Fruit fly (Drosophila melanogaster) whole organism, embryonic: ENCODE results near the gene lab.

Source experiments
- Atf6 ChIP-seq: fragments of 200-800 bp; sonication (Bioruptor generic); IDR thresholded peaks from 2 replicates; pipeline ENCODE4 v1.3.6; 2022; ENCODE audit warnings: missing biosample characterization, missing genetic modification characterization
- Bdp1 ChIP-seq: fragments of 200-800 bp; sonication (Bioruptor generic); optimal IDR thresholded peaks from 3 replicates; lab custom pipeline; 2016; ENCODE audit warnings: missing biosample characterization, missing genetic modification characterization
- Blimp-1 ChIP-seq: fragments of 200-800 bp; sonication (Bioruptor generic); optimal IDR thresholded peaks from 3 replicates; lab custom pipeline; 2018; ENCODE audit warnings: missing biosample characterization, missing genetic modification characterization, mild to moderate bottlenecking, moderate library complexity, missing genetic modification reagents
- CG10267 ChIP-seq: fragments of 200-800 bp; sonication (Bioruptor generic); optimal IDR thresholded peaks from 2 replicates; lab custom pipeline; 2018; ENCODE audit warnings: missing biosample characterization, mild to moderate bottlenecking, missing genetic modification characterization, moderate library complexity
- CG13296 ChIP-seq: fragments of 200-800 bp; sonication (Bioruptor generic); optimal IDR thresholded peaks from 3 replicates; lab custom pipeline; 2018; ENCODE audit warnings: missing biosample characterization, mild to moderate bottlenecking, missing genetic modification characterization
- CG14710 ChIP-seq: fragments of 200-800 bp; sonication (Bioruptor generic); optimal IDR thresholded peaks from 3 replicates; lab custom pipeline; 2019; ENCODE audit warnings: missing biosample characterization, mild to moderate bottlenecking, missing genetic modification characterization, moderate library complexity
- CG14965 ChIP-seq: fragments of 200-800 bp; sonication (Bioruptor generic); optimal IDR thresholded peaks from 2 replicates; lab custom pipeline; 2016; ENCODE audit warnings: missing biosample characterization, missing genetic modification characterization, borderline replicate concordance
- CG17802 ChIP-seq: fragments of 200-800 bp; sonication (Bioruptor generic); optimal IDR thresholded peaks from 2 replicates; lab custom pipeline; 2018; ENCODE audit warnings: missing biosample characterization, mild to moderate bottlenecking, missing genetic modification characterization, moderate library complexity
- CG17829 ChIP-seq: fragments of 200-800 bp; optimal IDR thresholded peaks from 2 replicates; lab custom pipeline; 2019; ENCODE audit warnings: missing biosample characterization, mild to moderate bottlenecking, missing genetic modification characterization, moderate library complexity
- CG18011 ChIP-seq: fragments of 200-800 bp; sonication (Bioruptor generic); optimal IDR thresholded peaks from 2 replicates; lab custom pipeline; 2017; ENCODE audit warnings: missing biosample characterization, missing genetic modification characterization, mild to moderate bottlenecking, moderate library complexity, missing genotype
- CG2129 ChIP-seq: fragments of 200-800 bp; sonication (Bioruptor generic); IDR thresholded peaks from 2 replicates; pipeline ENCODE4 v1.3.6; 2022; ENCODE audit warnings: missing biosample characterization, missing genetic modification characterization; ENCODE audit not compliant: partially characterized antibody
- CG2875 ChIP-seq: fragments of 200-800 bp; sonication (Bioruptor generic); optimal IDR thresholded peaks from 2 replicates; lab custom pipeline; 2017; ENCODE audit warnings: missing biosample characterization, mild to moderate bottlenecking, missing genetic modification characterization, missing genetic modification reagents
- CG31365 ChIP-seq: fragments of 200-800 bp; sonication (Bioruptor generic); optimal IDR thresholded peaks from 2 replicates; lab custom pipeline; 2018; ENCODE audit warnings: missing biosample characterization, mild to moderate bottlenecking, missing genetic modification characterization
- CG3838 ChIP-seq: fragments of 200-800 bp; sonication (Bioruptor generic); optimal IDR thresholded peaks from 3 replicates; lab custom pipeline; 2016; ENCODE audit warnings: missing biosample characterization, missing genetic modification characterization
- CG6254 ChIP-seq: fragments of 200-800 bp; sonication (Bioruptor generic); optimal IDR thresholded peaks from 3 replicates; lab custom pipeline; 2017; ENCODE audit warnings: mild to moderate bottlenecking, missing biosample characterization, missing genetic modification reagents, missing genetic modification characterization
- CG6654 ChIP-seq: fragments of 200-800 bp; sonication (Bioruptor generic); optimal IDR thresholded peaks from 2 replicates; lab custom pipeline; 2017; ENCODE audit warnings: missing biosample characterization, mild to moderate bottlenecking, missing genetic modification characterization
- CG6689 ChIP-seq: fragments of 200-800 bp; sonication (Bioruptor generic); IDR thresholded peaks from 2 replicates; pipeline ENCODE4 v1.3.6; 2022; ENCODE audit warnings: missing biosample characterization, missing genetic modification characterization
- CG6813 ChIP-seq: fragments of 200-800 bp; sonication (Bioruptor generic); optimal IDR thresholded peaks from 2 replicates; lab custom pipeline; 2017; ENCODE audit warnings: missing biosample characterization, missing genetic modification characterization, mild to moderate bottlenecking, moderate library complexity, missing genetic modification reagents
- CG7928 ChIP-seq: fragments of 200-800 bp; sonication (Bioruptor generic); optimal IDR thresholded peaks from 2 replicates; lab custom pipeline; 2017; ENCODE audit warnings: missing biosample characterization, mild to moderate bottlenecking, missing genetic modification characterization
- CG8089 ChIP-seq: fragments of 200-800 bp; sonication (Bioruptor generic); optimal IDR thresholded peaks from 3 replicates; lab custom pipeline; 2016; ENCODE audit warnings: missing biosample characterization, missing genetic modification characterization
- CG9437 ChIP-seq: fragments of 200-800 bp; sonication (Bioruptor generic); optimal IDR thresholded peaks from 2 replicates; lab custom pipeline; 2018; ENCODE audit warnings: missing biosample characterization, mild to moderate bottlenecking, missing genetic modification characterization
- CG9727 ChIP-seq: fragments of 200-800 bp; sonication (Bioruptor generic); optimal IDR thresholded peaks from 3 replicates; lab custom pipeline; 2017; ENCODE audit warnings: missing biosample characterization, mild to moderate bottlenecking, missing genetic modification characterization
- Camta ChIP-seq: fragments of 200-800 bp; sonication (Bioruptor generic); optimal IDR thresholded peaks from 2 replicates; lab custom pipeline; 2016; ENCODE audit warnings: missing biosample characterization, missing genetic modification characterization
- D ChIP-seq, 2 experiments: fragments of 200-800 bp in 1 of 2; fragments of >200 bp in 1 of 2; sonication (Bioruptor generic) in 1 of 2; optimal IDR thresholded peaks; 2 replicates in 1 of 2; 3 replicates in 1 of 2; lab custom pipeline; 2017; ENCODE audit warnings: mild to moderate bottlenecking in 1 of 2, missing biosample characterization in 1 of 2, missing genetic modification characterization in 1 of 2, missing genetic modification reagents in 1 of 2
- D19A ChIP-seq: fragments of 200-800 bp; optimal IDR thresholded peaks from 3 replicates; lab custom pipeline; 2019; ENCODE audit warnings: missing biosample characterization, mild to moderate bottlenecking, missing genetic modification characterization, moderate library complexity
- Deaf1 ChIP-seq: fragments of 200-800 bp; optimal IDR thresholded peaks from 3 replicates; lab custom pipeline; 2019; ENCODE audit warnings: missing biosample characterization, mild to moderate bottlenecking, missing genetic modification characterization, moderate library complexity
- Gug ChIP-seq: fragments of 200-800 bp; sonication (Bioruptor generic); IDR thresholded peaks from 4 replicates; pipeline ENCODE4 v1.3.6; 2022; ENCODE audit warnings: missing biosample characterization, missing genetic modification characterization
- Hr51 ChIP-seq, 2 experiments: fragments of 200-800 bp; sonication (Bioruptor generic); optimal IDR thresholded peaks; 2 replicates in 1 of 2; 3 replicates in 1 of 2; lab custom pipeline; 2016 to 2018; ENCODE audit warnings: missing biosample characterization in 2 of 2, missing genetic modification characterization in 2 of 2, mild to moderate bottlenecking in 1 of 2, moderate library complexity in 1 of 2
- NFAT ChIP-seq: fragments of 200-800 bp; sonication (Bioruptor generic); IDR thresholded peaks from 2 replicates; pipeline ENCODE4 v1.3.6; 2022; ENCODE audit warnings: missing biosample characterization, missing genetic modification characterization
- Trl ChIP-seq, 3 experiments: fragments of >200 bp in 2 of 3; fragments of 200-800 bp in 1 of 3; sonication (Bioruptor generic) in 1 of 3; optimal IDR thresholded peaks; 2 replicates in 1 of 3; 3 replicates in 2 of 3; lab custom pipeline; 2016 to 2017; ENCODE audit warnings: missing biosample characterization in 1 of 3, missing genetic modification characterization in 1 of 3
- amos ChIP-seq: fragments of 200-800 bp; sonication (Bioruptor generic); IDR thresholded peaks from 2 replicates; pipeline ENCODE4 v1.3.6; 2022; ENCODE audit warnings: missing biosample characterization, missing genetic modification characterization; ENCODE audit not compliant: partially characterized antibody
- ase ChIP-seq: fragments of 200-800 bp; sonication (Bioruptor generic); IDR thresholded peaks from 3 replicates; pipeline ENCODE4 v1.3.6; 2022; ENCODE audit warnings: missing biosample characterization, missing genetic modification characterization
- ash1 ChIP-seq: fragments of 200-800 bp; sonication (Bioruptor generic); optimal IDR thresholded peaks from 2 replicates; lab custom pipeline; 2018; ENCODE audit warnings: missing biosample characterization, mild to moderate bottlenecking, missing genetic modification characterization
- bab2 ChIP-seq: fragments of 200-800 bp; sonication (Bioruptor generic); optimal IDR thresholded peaks from 2 replicates; lab custom pipeline; 2016; ENCODE audit warnings: missing biosample characterization, missing genetic modification characterization
- chn ChIP-seq: fragments of 200-800 bp; sonication (Bioruptor generic); optimal IDR thresholded peaks from 2 replicates; lab custom pipeline; 2016; ENCODE audit warnings: missing biosample characterization, missing genetic modification characterization
- ci ChIP-seq: fragments of 200-800 bp; sonication (Bioruptor generic); IDR thresholded peaks from 3 replicates; pipeline ENCODE4 v1.3.6; 2022; ENCODE audit warnings: missing biosample characterization, missing genetic modification characterization
- dimm ChIP-seq: fragments of 200-800 bp; sonication (Bioruptor generic); IDR thresholded peaks from 2 replicates; pipeline ENCODE4 v1.3.6; 2022; ENCODE audit warnings: missing biosample characterization, missing genetic modification characterization
- ewg ChIP-seq: fragments of 200-800 bp; sonication (Bioruptor generic); optimal IDR thresholded peaks from 3 replicates; lab custom pipeline; 2017; ENCODE audit warnings: mild to moderate bottlenecking, missing biosample characterization, missing genetic modification reagents, missing genetic modification characterization
- fd96Cb ChIP-seq: fragments of 200-800 bp; sonication (Bioruptor generic); optimal IDR thresholded peaks from 2 replicates; lab custom pipeline; 2018; ENCODE audit warnings: missing biosample characterization, mild to moderate bottlenecking, missing genetic modification characterization, moderate library complexity
- gem ChIP-seq: fragments of 200-800 bp; sonication (Bioruptor generic); optimal IDR thresholded peaks from 2 replicates; lab custom pipeline; 2019; ENCODE audit warnings: missing biosample characterization, mild to moderate bottlenecking, missing genetic modification characterization, moderate library complexity
- ind ChIP-seq: fragments of 200-800 bp; sonication (Bioruptor generic); optimal IDR thresholded peaks from 3 replicates; lab custom pipeline; 2016; ENCODE audit warnings: missing biosample characterization, missing genetic modification characterization
- nerfin-2 ChIP-seq: fragments of 200-800 bp; sonication (Bioruptor generic); IDR thresholded peaks from 2 replicates; pipeline ENCODE4 v1.3.6; 2022; ENCODE audit warnings: missing biosample characterization, missing genetic modification characterization; ENCODE audit not compliant: partially characterized antibody
- nmo ChIP-seq: fragments of 200-800 bp; sonication (Bioruptor generic); optimal IDR thresholded peaks from 2 replicates; lab custom pipeline; 2018; ENCODE audit warnings: missing biosample characterization, mild to moderate bottlenecking, missing genetic modification characterization, moderate library complexity
- sens ChIP-seq: fragments of 200-800 bp; sonication (Bioruptor generic); peaks from one replicate; lab custom pipeline; 2016; ENCODE audit warnings: missing biosample characterization, missing genetic modification characterization
- seq ChIP-seq: fragments of 200-800 bp; sonication (Bioruptor generic); IDR thresholded peaks from 2 replicates; pipeline ENCODE4 v1.3.6; 2022; ENCODE audit warnings: missing biosample characterization, missing genetic modification characterization
- stwl ChIP-seq: fragments of 200-800 bp; sonication (Bioruptor generic); optimal IDR thresholded peaks from 3 replicates; lab custom pipeline; 2018; ENCODE audit warnings: missing biosample characterization, mild to moderate bottlenecking, missing genetic modification characterization, moderate library complexity
- tgo ChIP-seq: fragments of 200-800 bp; sonication (Bioruptor generic); IDR thresholded peaks from 3 replicates; pipeline ENCODE4 v1.3.6; 2022; ENCODE audit warnings: missing biosample characterization, missing genetic modification characterization
- unc-4 ChIP-seq: fragments of 200-800 bp; sonication (Bioruptor generic); IDR thresholded peaks from 2 replicates; pipeline ENCODE4 v1.3.6; 2022; ENCODE audit warnings: missing biosample characterization, missing genetic modification characterization; ENCODE audit not compliant: partially characterized antibody
- zf30C ChIP-seq: fragments of 200-800 bp; sonication (Bioruptor generic); optimal IDR thresholded peaks from 3 replicates; lab custom pipeline; 2018; ENCODE audit warnings: missing biosample characterization, mild to moderate bottlenecking, missing genetic modification characterization

Gene lab

DNA sequence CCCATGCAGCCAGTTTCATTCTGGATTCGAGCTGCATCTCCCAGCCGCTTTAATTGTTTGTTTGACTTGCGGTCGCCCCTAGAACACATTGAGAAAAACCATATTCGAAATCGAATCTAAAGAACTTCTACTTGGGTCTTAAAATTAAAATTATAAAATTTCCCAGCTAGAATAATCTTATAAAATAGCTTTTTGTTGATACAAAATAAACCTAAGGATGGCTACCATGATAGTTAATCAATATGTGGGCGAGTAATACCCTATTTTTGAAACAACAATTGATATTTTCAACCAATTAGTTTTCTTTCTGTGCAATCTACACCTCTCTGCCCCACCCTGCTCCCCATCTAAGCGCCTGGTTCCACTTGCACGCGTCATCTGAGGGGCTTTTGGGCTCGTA is 3.8 kb downstream of the lab start (continued):
- TF ChIP-seq fd96Cb (peak; percentile 34), ase (no peak), CG14710 (tag; lab: Kevin White, UChicago) (peak; percentile 52), CG6813 (no peak), stwl (tag; lab: Kevin White, UChicago) (no peak), bab2 (no peak), zf30C (GFP tag; lab: Kevin White, UChicago) (peak; percentile 22), Trl (optimal IDR thresholded peaks at IDR 0.05; lab: Kevin White, UChicago) (no peak), Trl (GFP tag; optimal IDR thresholded peaks at IDR 0.05; lab: Kevin White, UChicago) (no peak), NFAT (GFP tag; lab: Robert Waterston, UW) (no peak), Gug (GFP tag; lab: Robert Waterston, UW) (no peak), D19A (peak; percentile 53), chn (GFP tag; lab: Kevin White, UChicago) (no peak), CG2129 (GFP tag; lab: Robert Waterston, UW) (no peak), ewg (GFP tag; lab: Kevin White, UChicago) (no peak), ash1 (GFP tag; lab: Kevin White, UChicago) (no peak), Deaf1 (tag; lab: Kevin White, UChicago) (no peak), CG10267 (tag; lab: Kevin White, UChicago) (peak; percentile 30), Blimp-1 (peak; percentile 62), CG7928 (GFP tag; lab: Kevin White, UChicago) (no peak), CG18011 (GFP tag; lab: Kevin White, UChicago) (no peak), CG14965 (GFP tag; lab: Kevin White, UChicago) (no peak), Hr51 (GFP tag; optimal IDR thresholded peaks at IDR 0.05; lab: Kevin White, UChicago) (no peak), CG9437 (GFP tag; lab: Kevin White, UChicago) (no peak), CG3838 (GFP tag; lab: Kevin White, UChicago) (no peak), CG17829 (tag; lab: Kevin White, UChicago) (peak; percentile 51), CG2875 (GFP tag; lab: Kevin White, UChicago) (peak; percentile 41), unc-4 (GFP tag; lab: Robert Waterston, UW) (no peak), seq (GFP tag; lab: Robert Waterston, UW) (no peak), CG31365 (no peak), CG6689 (GFP tag; lab: Robert Waterston, UW) (peak; percentile 36; the same call in 1 of the 2 replicates), CG13296 (no peak), sens (GFP tag; lab: Kevin White, UChicago) (peak; percentile 79), amos (GFP tag; lab: Robert Waterston, UW) (no peak), dimm (GFP tag; lab: Robert Waterston, UW) (no peak), Camta (no peak), CG6254 (peak; percentile 6), CG6654 (GFP tag; lab: Kevin White, UChicago) (no peak), CG17802 (tag; lab: Kevin White, UChicago) (no peak)
- TF ChIP-seq, all 482 proteins: peak for 44

DNA sequence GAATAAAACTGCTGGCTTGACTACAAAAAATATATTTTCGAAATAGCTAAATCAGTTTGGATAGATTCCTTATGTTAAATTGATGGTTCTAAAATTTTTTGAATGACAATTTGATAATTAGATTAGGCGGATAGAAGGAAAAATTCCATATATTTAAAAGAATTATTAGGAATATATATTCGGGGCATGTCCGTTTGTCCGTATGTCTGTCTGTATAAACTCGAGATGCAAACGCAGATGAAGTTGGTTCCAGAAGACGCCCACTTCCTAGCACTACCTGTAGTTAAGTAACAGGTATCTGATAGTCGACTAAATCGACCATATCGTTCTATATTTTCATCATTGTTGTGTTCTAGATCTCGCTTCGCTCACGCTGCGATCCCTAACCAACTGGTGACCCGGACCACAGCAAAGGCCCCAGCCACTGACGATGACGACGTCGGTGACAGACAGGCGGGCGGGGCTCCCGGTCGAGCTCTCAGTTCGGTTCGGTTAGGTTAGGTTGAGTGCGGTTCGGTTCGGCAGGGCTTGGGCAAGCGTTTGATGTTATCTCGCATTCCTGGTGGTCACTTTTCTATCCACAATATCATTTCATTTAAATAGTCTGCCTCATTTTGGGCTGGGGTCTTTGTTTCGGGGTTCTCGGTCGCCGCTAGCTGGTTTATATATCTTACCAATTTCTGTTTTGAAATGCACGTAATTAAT is 5.9 kb downstream of the lab start:
- no peak for TF ChIP-seq Atf6 (GFP tag; lab: Robert Waterston, UW)
- peak; percentile 21 for TF ChIP-seq gem (tag; lab: Kevin White, UChicago)
- TF ChIP-seq nmo (GFP tag; lab: Kevin White, UChicago), result peak; percentile 29
- no peak for TF ChIP-seq tgo (GFP tag; lab: Robert Waterston, UW)
- TF ChIP-seq ci (GFP tag; lab: Robert Waterston, UW), result peak; percentile 50; the same call in 1 of the 3 replicates
- TF ChIP-seq D (optimal IDR thresholded peaks at IDR 0.05; lab: Kevin White, UChicago), result no peak
- peak; percentile 43 for TF ChIP-seq D (GFP tag; optimal IDR thresholded peaks at IDR 0.05; lab: Kevin White, UChicago)
- TF ChIP-seq CG9727, result peak; percentile 30
- no peak for TF ChIP-seq CG8089 (GFP tag; lab: Kevin White, UChicago)
- TF ChIP-seq ind, result no peak
- TF ChIP-seq ewg (GFP tag; lab: Kevin White, UChicago), result no peak
- peak; percentile 45; the same call in 1 of the 2 replicates for TF ChIP-seq nerfin-2 (GFP tag; lab: Robert Waterston, UW)
- TF ChIP-seq Blimp-1, result peak; percentile 64
- TF ChIP-seq Bdp1, result no peak
